Worm (Caenorhabditis elegans) whole organism, L4 larva: Measurements from ENCODE around the gene F59B2.3.
A peak's percentile ranks its signal among the peaks of the same experiment; 100 is the strongest.

Experiments
- aha-1 ChIP-seq: fragments of 150-350 bp; peaks from one replicate; lab custom pipeline; 2014; ENCODE audit warnings: missing biosample characterization, missing genetic modification characterization
- ama-1 ChIP-seq: fragments of 150-350 bp; optimal IDR thresholded peaks from 2 replicates; lab custom pipeline; 2014; ENCODE audit warnings: inconsistent platforms, mixed read lengths
- arid-1 ChIP-seq: fragments of 200-800 bp; sonication (Bioruptor generic); conservative IDR thresholded peaks from 2 replicates; pipeline ENCODE4 v1.3.6; 2022; ENCODE audit warnings: missing genetic modification reagents, missing genetic modification characterization, missing compliant biosample characterization
- ceh-28 ChIP-seq: fragments of 150-350 bp; optimal IDR thresholded peaks from 2 replicates; lab custom pipeline; 2014; ENCODE audit warnings: missing biosample characterization, missing genetic modification reagents, missing genetic modification characterization
- ces-1 ChIP-seq: fragments of 150-350 bp; sonication (generic microtip); optimal IDR thresholded peaks from 4 replicates; lab custom pipeline; 2014; ENCODE audit warnings: missing biosample characterization, missing genetic modification reagents, missing genetic modification characterization
- ctbp-1 ChIP-seq: fragments of 200-800 bp; sonication (Bioruptor generic); IDR thresholded peaks from 2 replicates; pipeline ENCODE4 v1.3.6; 2022; ENCODE audit warnings: missing genetic modification reagents, missing genetic modification characterization, missing compliant biosample characterization
- fkh-10 ChIP-seq: fragments of 150-350 bp; optimal IDR thresholded peaks from 2 replicates; lab custom pipeline; 2014; ENCODE audit warnings: missing biosample characterization, missing genetic modification reagents, missing genetic modification characterization
- hif-1 ChIP-seq, 2 experiments: sonication (generic microtip); optimal IDR thresholded peaks; 2 replicates each; lab custom pipeline; 2016 to 2017; ENCODE audit warnings: missing compliant biosample characterization in 2 of 2, missing genetic modification characterization in 2 of 2, missing genetic modification reagents in 2 of 2, missing genotype in 2 of 2, mild to moderate bottlenecking in 1 of 2
- hlh-11 ChIP-seq: fragments of 200-800 bp; sonication (Bioruptor generic); optimal IDR thresholded peaks from 2 replicates; lab custom pipeline; 2018; ENCODE audit warnings: mild to moderate bottlenecking, missing genetic modification characterization, missing compliant biosample characterization
- hlh-30 ChIP-seq: sonication (generic microtip); optimal IDR thresholded peaks from 2 replicates; lab custom pipeline; 2017; ENCODE audit warnings: antibody characterized with exemption, mild to moderate bottlenecking, missing genetic modification characterization, missing compliant biosample characterization; ENCODE audit not compliant: insufficient read depth
- hmg-1.1 ChIP-seq: fragments of 200-800 bp; sonication (Bioruptor generic); IDR thresholded peaks from 2 replicates; pipeline ENCODE4 v1.3.6; 2022; ENCODE audit warnings: missing genetic modification reagents, missing genetic modification characterization, missing compliant biosample characterization
- lin-39 ChIP-seq: fragments of 150-350 bp; optimal IDR thresholded peaks from 2 replicates; lab custom pipeline; 2014; ENCODE audit warnings: missing biosample characterization, missing genetic modification reagents, missing genetic modification characterization
- lsy-2 ChIP-seq, 2 experiments: fragments of 150-350 bp in 1 of 2; sonication (generic microtip) in 1 of 2; optimal IDR thresholded peaks; 2 replicates each; lab custom pipeline; 2014 to 2017; ENCODE audit warnings: missing biosample characterization in 2 of 2, missing genetic modification characterization in 2 of 2
- madf-5 ChIP-seq, 2 experiments: fragments of 200-800 bp; sonication (Bioruptor generic); IDR thresholded peaks; 2 replicates each; pipeline ENCODE4 v1.3.6; 2022; ENCODE audit warnings: missing compliant biosample characterization in 2 of 2, missing genetic modification characterization in 2 of 2
- mdl-1 ChIP-seq, 2 experiments: fragments of 150-350 bp in 1 of 2; sonication (generic microtip) in 1 of 2; optimal IDR thresholded peaks; 2 replicates each; lab custom pipeline; 2014 to 2017; ENCODE audit warnings: missing biosample characterization in 2 of 2, missing genetic modification characterization in 2 of 2
- mep-1 ChIP-seq: fragments of 150-350 bp; sonication (generic microtip); optimal IDR thresholded peaks from 3 replicates; lab custom pipeline; 2014; ENCODE audit warnings: missing biosample characterization, missing genetic modification characterization
- mes-2 ChIP-seq: sonication (generic microtip); optimal IDR thresholded peaks from 2 replicates; lab custom pipeline; 2016; ENCODE audit warnings: missing genotype, mild to moderate bottlenecking, missing genetic modification characterization, missing compliant biosample characterization; ENCODE audit not compliant: poor library complexity, severe bottlenecking
- mxl-3 ChIP-seq: fragments of 200-800 bp; sonication (Bioruptor generic); optimal IDR thresholded peaks from 2 replicates; lab custom pipeline; 2018; ENCODE audit warnings: mild to moderate bottlenecking, missing genetic modification characterization, missing compliant biosample characterization
- nhr-11 ChIP-seq: fragments of 150-350 bp; optimal IDR thresholded peaks from 2 replicates; lab custom pipeline; 2014; ENCODE audit warnings: missing biosample characterization, missing genetic modification characterization
- nhr-25 ChIP-seq: sonication (generic microtip); optimal IDR thresholded peaks from 2 replicates; lab custom pipeline; 2017; ENCODE audit warnings: missing genetic modification characterization, mild to moderate bottlenecking, missing compliant biosample characterization, antibody characterized with exemption, moderate library complexity, borderline replicate concordance; ENCODE audit not compliant: insufficient read depth
- nhr-28 ChIP-seq: fragments of 150-350 bp; optimal IDR thresholded peaks from 2 replicates; lab custom pipeline; 2014; ENCODE audit warnings: missing biosample characterization, missing genetic modification characterization
- nhr-6 ChIP-seq: fragments of 150-350 bp; optimal IDR thresholded peaks from 2 replicates; lab custom pipeline; 2014; ENCODE audit warnings: missing biosample characterization, missing genetic modification characterization
- nhr-77 ChIP-seq: fragments of 150-350 bp; optimal IDR thresholded peaks from 2 replicates; lab custom pipeline; 2014; ENCODE audit warnings: missing biosample characterization, missing genetic modification characterization
- rbr-2 ChIP-seq: sonication (generic microtip); optimal IDR thresholded peaks from 2 replicates; lab custom pipeline; 2016; ENCODE audit warnings: missing genotype, missing genetic modification characterization, missing compliant biosample characterization
- set-16 ChIP-seq: fragments of 200-800 bp; sonication (Bioruptor generic); IDR thresholded peaks from 2 replicates; pipeline ENCODE4 v1.3.6; 2022; ENCODE audit warnings: missing genetic modification reagents, missing genetic modification characterization, missing compliant biosample characterization
- snpc-4 ChIP-seq: fragments of 150-350 bp; optimal IDR thresholded peaks from 2 replicates; lab custom pipeline; 2014; ENCODE audit warnings: missing biosample characterization, missing genetic modification characterization
- tra-1 ChIP-seq: fragments of 200-800 bp; sonication (Bioruptor generic); IDR thresholded peaks from 2 replicates; pipeline ENCODE4 v1.3.6; 2022; ENCODE audit warnings: missing genetic modification reagents, missing genetic modification characterization, missing compliant biosample characterization
- unc-62 ChIP-seq, 3 experiments: fragments of 150-350 bp in 1 of 3; sonication (generic microtip); optimal IDR thresholded peaks in 2 of 3; peaks in 1 of 3; 1 replicate in 1 of 3; 2 replicates in 2 of 3; lab custom pipeline; 2014 to 2017; ENCODE audit warnings: missing biosample characterization in 3 of 3, missing genetic modification characterization in 3 of 3, missing genetic modification reagents in 3 of 3, missing genotype in 1 of 3
- vab-7 ChIP-seq: fragments of 200-800 bp; sonication (Bioruptor generic); IDR thresholded peaks from 2 replicates; pipeline ENCODE4 v1.3.6; 2022; ENCODE audit warnings: missing genetic modification reagents, missing genetic modification characterization, missing compliant biosample characterization
- zfp-2 ChIP-seq: sonication (generic microtip); optimal IDR thresholded peaks from 2 replicates; lab custom pipeline; 2016; ENCODE audit warnings: mild to moderate bottlenecking, missing genetic modification characterization, missing compliant biosample characterization
- zfp-3 ChIP-seq: fragments of 200-800 bp; sonication (Bioruptor generic); conservative IDR thresholded peaks from 2 replicates; pipeline ENCODE4 v1.3.6; 2022; ENCODE audit warnings: missing genetic modification reagents, missing genetic modification characterization, missing compliant biosample characterization

The F59B2.3 gene

DNA sequence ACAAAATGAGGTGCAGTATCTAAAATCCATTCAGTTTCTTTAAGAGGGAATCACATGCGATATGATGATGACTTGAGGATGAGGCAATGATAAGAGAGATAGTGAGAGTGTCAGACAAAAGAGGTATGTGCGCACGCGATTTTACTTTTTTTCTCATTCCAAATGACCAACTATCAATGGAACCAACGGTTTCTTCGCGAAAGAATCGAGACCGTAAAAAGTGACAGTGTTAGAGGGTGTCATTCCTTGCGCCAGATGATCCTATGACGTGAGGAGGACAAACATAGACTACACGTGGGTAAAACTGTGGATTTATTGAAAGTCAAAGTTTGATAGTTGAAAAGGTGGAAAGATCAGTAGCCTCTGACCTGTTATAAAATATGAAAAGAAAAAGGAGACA is 15.8 kb downstream of the F59B2.3 start (continued):
- peak; percentile 24 for TF ChIP-seq ama-1 (lab: Kevin White, UChicago)
- TF ChIP-seq mxl-3 (GFP tag; lab: Kevin White, UChicago) = peak; percentile 63
- 0 out of 2 replicates have a peak, but pooled peaks have one; percentile 39 for TF ChIP-seq tra-1 (GFP tag; lab: Robert Waterston, UW)
- TF ChIP-seq hlh-11 (tag; lab: Kevin White, UChicago) = peak; percentile 74

ce11 chrIII:8983135-8983534 is 16.4 kb downstream of the F59B2.3 start:
- TF ChIP-seq nhr-25 (tag; lab: Kevin White, UChicago) = peak; percentile 41
- no peak for TF ChIP-seq ceh-28 (tag; lab: Kevin White, UChicago)
- TF ChIP-seq mxl-3 (GFP tag; lab: Kevin White, UChicago) = peak; percentile 6
- peak in 1 of 2 experiments; percentile 96 for TF ChIP-seq unc-62 (GFP tag; optimal IDR thresholded peaks at IDR 0.05 in 1 of 2; lab: Kevin White, UChicago)
- TF ChIP-seq unc-62 (tag; optimal IDR thresholded peaks at IDR 0.05; lab: Kevin White, UChicago) = no peak
- peak; percentile 19 for TF ChIP-seq nhr-28 (tag; lab: Kevin White, UChicago)
- TF ChIP-seq ctbp-1 (GFP tag; lab: Robert Waterston, UW) = 0 out of 2 replicates have a peak, but pooled peaks have one; percentile 11

- peak; percentile 40; the same call in 1 of the 2 replicates for TF ChIP-seq hmg-1.1
- peak; percentile 70 for TF ChIP-seq fkh-10 (GFP tag; lab: Kevin White, UChicago)
- peak; percentile 52 for TF ChIP-seq rbr-2 (tag; lab: Kevin White, UChicago)
- TF ChIP-seq ctbp-1 (GFP tag; lab: Robert Waterston, UW) = peak; percentile 76
- TF ChIP-seq lin-39 (tag; lab: Kevin White, UChicago) = no peak
- TF ChIP-seq nhr-77 (tag; lab: Kevin White, UChicago) = no peak
- TF ChIP-seq hlh-30 (tag; lab: Kevin White, UChicago) = peak; percentile 32
- peak in 1 of 2 experiments; percentile 76 for TF ChIP-seq lsy-2 (tag; optimal IDR thresholded peaks at IDR 0.05; lab: Kevin White, UChicago)
- TF ChIP-seq snpc-4 (tag; lab: Kevin White, UChicago) = no peak
- no peak for TF ChIP-seq vab-7 (GFP tag; lab: Robert Waterston, UW)
- peak; percentile 54 for TF ChIP-seq hlh-11 (tag; lab: Kevin White, UChicago)
- no peak for TF ChIP-seq zfp-2 (tag; lab: Kevin White, UChicago)
- TF ChIP-seq nhr-11 (tag; lab: Kevin White, UChicago) = peak; percentile 41
- TF ChIP-seq mep-1 (tag; lab: Kevin White, UChicago) = peak; percentile 62
- TF ChIP-seq nhr-28 (tag; lab: Kevin White, UChicago) = peak; percentile 14
- TF ChIP-seq arid-1 (GFP tag; lab: Robert Waterston, UW) = no peak
- TF ChIP-seq madf-5 (GFP tag; IDR thresholded peaks at IDR 0.05; lab: Robert Waterston, UW) = no peak
- peak; percentile 39 for TF ChIP-seq set-16
- no peak for TF ChIP-seq nhr-6 (tag; lab: Kevin White, UChicago)
- peak in 1 of 2 experiments; percentile 9 for TF ChIP-seq hif-1 (tag; optimal IDR thresholded peaks at IDR 0.05; lab: Kevin White, UChicago)
- TF ChIP-seq ces-1 (GFP tag; lab: Kevin White, UChicago) = peak; percentile 51
- TF ChIP-seq nhr-25 (tag; lab: Kevin White, UChicago) = peak; percentile 30
- TF ChIP-seq aha-1 (tag; lab: Kevin White, UChicago) = peak; percentile 78
- peak in 1 of 2 experiments; percentile 20 for TF ChIP-seq mdl-1 (tag; optimal IDR thresholded peaks at IDR 0.05; lab: Kevin White, UChicago)
- TF ChIP-seq mes-2 (tag; lab: Kevin White, UChicago) = peak; percentile 41
Observed at ce11 chrIII:8981847-8982479, 17.6 kb downstream of the F59B2.3 start, which contains the start of gene pde-2. pde-2 (minus strand) TSS chrIII:8981897.

DNA sequence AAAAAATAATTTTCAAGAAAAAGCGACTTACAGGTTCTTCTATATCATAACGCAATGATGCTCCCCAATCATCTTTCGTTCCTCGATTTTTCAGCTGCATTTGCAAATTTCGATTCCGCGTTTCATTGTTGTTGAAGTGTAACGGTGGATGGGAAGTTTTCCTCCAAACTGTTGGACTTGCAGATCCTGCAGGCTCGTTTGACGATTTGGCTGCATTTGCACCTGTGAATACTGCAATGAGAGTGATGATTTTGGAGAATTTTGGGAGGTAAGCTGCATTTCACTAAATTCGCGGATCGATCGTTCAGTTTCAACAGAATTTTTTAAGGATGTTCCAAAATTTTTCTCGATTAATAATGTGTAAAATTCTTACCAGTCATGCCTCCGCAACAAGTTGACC is 18.7 kb downstream of the F59B2.3 start:
- TF ChIP-seq aha-1 (tag; lab: Kevin White, UChicago) (peak; percentile 84), unc-62 (GFP tag; optimal IDR thresholded peaks at IDR 0.05 in 1 of 2; lab: Kevin White, UChicago) (peak in 1 of 2 experiments; percentile 91), unc-62 (tag; optimal IDR thresholded peaks at IDR 0.05; lab: Kevin White, UChicago) (no peak), hmg-1.1 (no peak), zfp-3 (GFP tag; lab: Robert Waterston, UW) (no peak)
